Worm (Caenorhabditis elegans) whole organism, L4 larva: ENCODE results near the gene str-99.

Source experiments
- ces-1 ChIP-seq: fragments of 150-350 bp; sonication (generic microtip); optimal IDR thresholded peaks from 4 replicates; lab custom pipeline; 2014; ENCODE audit warnings: missing biosample characterization, missing genetic modification reagents, missing genetic modification characterization
- dve-1 ChIP-seq: sonication (generic microtip); optimal IDR thresholded peaks from 2 replicates; lab custom pipeline; 2017; ENCODE audit warnings: antibody characterized with exemption, mild to moderate bottlenecking, missing genetic modification characterization, missing compliant biosample characterization; ENCODE audit not compliant: insufficient read depth
- hlh-30 ChIP-seq: sonication (generic microtip); optimal IDR thresholded peaks from 2 replicates; lab custom pipeline; 2017; ENCODE audit warnings: antibody characterized with exemption, mild to moderate bottlenecking, missing genetic modification characterization, missing compliant biosample characterization; ENCODE audit not compliant: insufficient read depth
- mdl-1 ChIP-seq, 2 experiments: fragments of 150-350 bp in 1 of 2; sonication (generic microtip) in 1 of 2; optimal IDR thresholded peaks; 2 replicates each; lab custom pipeline; 2014 to 2017; ENCODE audit warnings: missing biosample characterization in 2 of 2, missing genetic modification characterization in 2 of 2
- mep-1 ChIP-seq: fragments of 150-350 bp; sonication (generic microtip); optimal IDR thresholded peaks from 3 replicates; lab custom pipeline; 2014; ENCODE audit warnings: missing biosample characterization, missing genetic modification characterization
- nhr-102 ChIP-seq: sonication (generic microtip); optimal IDR thresholded peaks from 2 replicates; lab custom pipeline; 2016; ENCODE audit warnings: mild to moderate bottlenecking, missing genetic modification characterization, moderate library complexity, missing compliant biosample characterization
- nhr-11 ChIP-seq: fragments of 150-350 bp; optimal IDR thresholded peaks from 2 replicates; lab custom pipeline; 2014; ENCODE audit warnings: missing biosample characterization, missing genetic modification characterization
- nhr-28 ChIP-seq: fragments of 150-350 bp; optimal IDR thresholded peaks from 2 replicates; lab custom pipeline; 2014; ENCODE audit warnings: missing biosample characterization, missing genetic modification characterization
- nhr-76 ChIP-seq: fragments of 150-350 bp; optimal IDR thresholded peaks from 2 replicates; lab custom pipeline; 2014; ENCODE audit warnings: missing biosample characterization, missing genetic modification characterization
- nhr-77 ChIP-seq: fragments of 150-350 bp; optimal IDR thresholded peaks from 2 replicates; lab custom pipeline; 2014; ENCODE audit warnings: missing biosample characterization, missing genetic modification characterization
- pha-4 ChIP-seq, 2 experiments: fragments of 150-350 bp in 1 of 2; fragments of 200-800 bp in 1 of 2; sonication (Bioruptor generic) in 1 of 2; IDR thresholded peaks in 1 of 2; optimal IDR thresholded peaks in 1 of 2; 2 replicates each; pipeline versions ENCODE4 v1.3.6 to Lab custom; 2014 to 2022; ENCODE audit warnings: missing genetic modification characterization in 2 of 2, missing genetic modification reagents in 2 of 2, missing biosample characterization in 1 of 2, missing compliant biosample characterization in 1 of 2
- snpc-4 ChIP-seq: fragments of 150-350 bp; optimal IDR thresholded peaks from 2 replicates; lab custom pipeline; 2014; ENCODE audit warnings: missing biosample characterization, missing genetic modification characterization
- spr-1 ChIP-seq: sonication (generic microtip); optimal IDR thresholded peaks from 2 replicates; lab custom pipeline; 2016; ENCODE audit warnings: mild to moderate bottlenecking, missing genetic modification characterization, missing compliant biosample characterization
- unc-62 ChIP-seq, 3 experiments: fragments of 150-350 bp in 1 of 3; sonication (generic microtip); optimal IDR thresholded peaks in 2 of 3; peaks in 1 of 3; 1 replicate in 1 of 3; 2 replicates in 2 of 3; lab custom pipeline; 2014 to 2017; ENCODE audit warnings: missing biosample characterization in 3 of 3, missing genetic modification characterization in 3 of 3, missing genetic modification reagents in 3 of 3, missing genotype in 1 of 3

- TF ChIP-seq mdl-1 (tag; optimal IDR thresholded peaks at IDR 0.05; lab: Kevin White, UChicago) (no peak), pha-4 (GFP tag; IDR thresholded peaks at IDR 0.05; lab: Robert Waterston, UW) (no peak), pha-4 (tag; optimal IDR thresholded peaks at IDR 0.05; lab: Kevin White, UChicago) (no peak), nhr-76 (tag; lab: Kevin White, UChicago) (no peak), unc-62 (GFP tag; optimal IDR thresholded peaks at IDR 0.05 in 1 of 2; lab: Kevin White, UChicago) (no peak), unc-62 (tag; optimal IDR thresholded peaks at IDR 0.05; lab: Kevin White, UChicago) (no peak), spr-1 (tag; lab: Kevin White, UChicago) (no peak), mep-1 (no peak), nhr-102 (no peak), nhr-28 (no peak), nhr-11 (tag; lab: Kevin White, UChicago) (no peak), snpc-4 (tag; lab: Kevin White, UChicago) (no peak), hlh-30 (tag; lab: Kevin White, UChicago) (no peak), nhr-77 (tag; lab: Kevin White, UChicago) (no peak), ces-1 (GFP tag; lab: Kevin White, UChicago) (no peak), dve-1 (no peak)
Measured at ce11 chrV:16124739-16125138, 33.6 kb downstream of the str-99 start, which contains the start of gene nhr-111.
